Worm (Caenorhabditis elegans): ENCODE data around the gene cox-6B.

The cox-6B gene

DNA sequence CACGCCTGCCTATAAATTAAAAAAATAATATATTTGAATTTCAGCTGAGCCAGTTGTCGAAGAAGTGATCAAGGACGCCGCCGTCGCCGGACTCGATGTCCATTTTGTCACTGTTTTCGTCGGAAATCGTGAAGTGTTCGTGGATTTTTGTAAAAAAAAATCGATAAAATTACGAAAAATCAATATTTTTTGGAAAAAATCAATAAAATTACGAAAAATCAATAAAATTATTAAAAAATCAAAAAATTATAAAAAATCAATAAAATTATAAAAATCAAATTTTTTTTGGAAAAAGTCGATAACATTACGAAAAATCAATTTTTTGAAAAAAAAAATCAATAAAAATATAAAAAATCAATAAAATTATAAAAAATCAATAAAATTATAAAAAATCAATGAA lies 135.5 kb downstream of the cox-6B start:
- TF ChIP-seq lin-29 (GFP tag; IDR thresholded peaks at IDR 0.05) (no peak), fkh-10 (GFP tag; optimal IDR thresholded peaks at IDR 0.05) (no peak), ceh-28 (tag; optimal IDR thresholded peaks at IDR 0.05) (peak; percentile 82), unc-39 (tag; optimal IDR thresholded peaks at IDR 0.05) (no peak)

DNA sequence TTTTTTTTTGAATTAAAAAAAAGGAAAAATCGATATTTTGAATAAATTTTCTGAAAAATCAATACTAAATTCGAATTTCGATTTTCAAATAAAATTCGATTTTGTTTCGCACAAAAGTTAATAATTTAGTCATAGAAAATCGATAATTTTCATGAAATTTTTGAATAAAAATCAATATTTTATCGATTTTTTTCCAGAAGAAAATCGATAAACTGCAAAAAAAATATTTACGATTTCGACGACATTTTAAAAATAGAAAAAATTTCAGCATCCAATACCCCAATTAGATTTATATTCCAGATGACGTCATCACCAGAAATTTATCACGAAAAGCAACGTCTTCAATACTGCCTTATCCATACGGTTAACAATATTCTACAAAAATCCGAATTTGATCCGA lies 136.9 kb downstream of the cox-6B start, which contains the start of gene josd-1:
Gene josd-1, plus strand, starts transcription at position 301 of the 400 bp plus-strand sequence.
- TF ChIP-seq lim-7 (GFP tag; IDR thresholded peaks at IDR 0.05) (no peak), nhr-76 (tag; optimal IDR thresholded peaks at IDR 0.05) (no peak), duxl-1 (tag; optimal IDR thresholded peaks at IDR 0.05; ENCODE audit: poor library complexity) (no peak)

Measured in whole organism, L4 larva.